Fruit fly (Drosophila melanogaster): ENCODE results near the gene Ca-alpha1T.

Ca-alpha1T gene

DNA sequence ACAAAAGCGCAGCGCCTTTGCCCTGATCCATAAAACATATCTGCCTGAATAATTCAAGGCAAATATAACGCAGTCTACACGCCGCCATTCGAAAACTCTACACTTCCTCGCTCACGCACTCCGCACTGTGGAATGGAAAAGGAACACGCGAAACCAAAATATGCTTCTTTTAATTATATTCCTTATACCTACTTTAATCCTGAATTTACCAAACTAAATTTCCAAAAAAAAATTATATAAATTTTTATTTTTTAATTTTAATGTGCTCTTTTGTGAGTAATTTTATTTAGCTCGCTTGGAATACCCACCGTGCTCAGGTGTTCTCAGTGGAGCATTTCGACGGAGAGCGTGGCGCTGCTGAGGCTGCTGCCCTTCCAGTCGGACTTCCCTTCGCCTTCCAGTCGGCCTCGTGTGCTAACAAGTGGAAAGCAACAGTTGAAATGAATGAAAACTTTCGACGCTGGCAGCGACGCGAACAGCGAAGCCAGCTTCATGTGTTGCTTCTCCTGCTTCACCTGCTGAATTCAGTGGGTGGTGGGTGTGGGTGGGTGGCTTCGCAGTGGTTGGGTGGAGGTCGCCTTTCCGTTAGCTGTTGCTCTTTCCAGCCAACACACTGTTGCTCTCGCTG lies 1.0 kb upstream of the Ca-alpha1T start (continued):
- TF ChIP-seq CG30020 (tag; optimal IDR thresholded peaks at IDR 0.05), result no peak
- TF ChIP-seq Bgb (GFP tag; IDR thresholded peaks at IDR 0.05; ENCODE audit: partially characterized antibody), result no peak
- peak; percentile 76 for TF ChIP-seq toy (GFP tag; IDR thresholded peaks at IDR 0.05)
- peak; percentile 66 for TF ChIP-seq run (tag; optimal IDR thresholded peaks at IDR 0.05)
- TF ChIP-seq CG30431 (GFP tag; optimal IDR thresholded peaks at IDR 0.05), result peak; percentile 37
- TF ChIP-seq wek (GFP tag; optimal IDR thresholded peaks at IDR 0.05), result no peak
- peak; percentile 80 for TF ChIP-seq grau (tag; optimal IDR thresholded peaks at IDR 0.05)
- peak; percentile 72 for TF ChIP-seq phol (tag; optimal IDR thresholded peaks at IDR 0.05)
- peak; percentile 34; the same call in 1 of the 2 replicates for TF ChIP-seq CG8765 (GFP tag; IDR thresholded peaks at IDR 0.05)
- peak; percentile 51 for TF ChIP-seq slou (GFP tag; optimal IDR thresholded peaks at IDR 0.05)
- peak; percentile 21 for TF ChIP-seq CG34376 (GFP tag; optimal IDR thresholded peaks at IDR 0.05)
- TF ChIP-seq Mrtf (GFP tag; IDR thresholded peaks at IDR 0.05), result peak; percentile 88
- peak; percentile 88 for TF ChIP-seq PHDP (tag; optimal IDR thresholded peaks at IDR 0.05)
- TF ChIP-seq Sry-δ (GFP tag; optimal IDR thresholded peaks at IDR 0.05), result no peak
- TF ChIP-seq fru (optimal IDR thresholded peaks at IDR 0.05), result no peak
- TF ChIP-seq CG33557 (GFP tag; optimal IDR thresholded peaks at IDR 0.05), result no peak
- TF ChIP-seq CG10543 (GFP tag; optimal IDR thresholded peaks at IDR 0.05), result peak; percentile 22
- no peak for TF ChIP-seq Mad (GFP tag; optimal IDR thresholded peaks at IDR 0.05)
- peak; percentile 72; the same call in 2 of the 3 replicates for TF ChIP-seq croc (GFP tag; conservative IDR thresholded peaks at IDR 0.05)
- peak; percentile 83 for TF ChIP-seq CG13296 (GFP tag; optimal IDR thresholded peaks at IDR 0.05)
- TF ChIP-seq Usf (GFP tag; optimal IDR thresholded peaks at IDR 0.05), result no peak
- no peak for TF ChIP-seq CG9797 (GFP tag; optimal IDR thresholded peaks at IDR 0.05)
- peak; percentile 87 for TF ChIP-seq CG17359 (tag; optimal IDR thresholded peaks at IDR 0.05)
- TF ChIP-seq CG15514 (GFP tag; optimal IDR thresholded peaks at IDR 0.05), result peak; percentile 78
- TF ChIP-seq HLHmδ (GFP tag; optimal IDR thresholded peaks at IDR 0.05), result no peak
- TF ChIP-seq tll (GFP tag; optimal IDR thresholded peaks at IDR 0.05), result no peak
- no peak for TF ChIP-seq NC2α (GFP tag; optimal IDR thresholded peaks at IDR 0.05)
- TF ChIP-seq H15 (GFP tag; IDR thresholded peaks at IDR 0.05), result peak; percentile 89
- TF ChIP-seq CG6813 (GFP tag; optimal IDR thresholded peaks at IDR 0.05), result peak; percentile 73
- no peak for TF ChIP-seq CG2129 (GFP tag; IDR thresholded peaks at IDR 0.05; ENCODE audit: partially characterized antibody)
- no peak for TF ChIP-seq Hr39 (optimal IDR thresholded peaks at IDR 0.05)
- peak; percentile 57; the same call in 1 of the 2 replicates for TF ChIP-seq MBD-R2 (GFP tag; IDR thresholded peaks at IDR 0.05)
- peak; percentile 95 for TF ChIP-seq CG18599 (GFP tag; optimal IDR thresholded peaks at IDR 0.05)
- TF ChIP-seq pfk (GFP tag; optimal IDR thresholded peaks at IDR 0.05), result no peak
- TF ChIP-seq CG7839 (tag; optimal IDR thresholded peaks at IDR 0.05), result peak; percentile 87
- peak; percentile 92 for TF ChIP-seq Hmr (GFP tag; optimal IDR thresholded peaks at IDR 0.05)
- no peak for TF ChIP-seq CG13287 (GFP tag; IDR thresholded peaks at IDR 0.05; ENCODE audit: partially characterized antibody)
- TF ChIP-seq ato (GFP tag; IDR thresholded peaks at IDR 0.05; ENCODE audit: partially characterized antibody), result no peak
- peak; percentile 43 for TF ChIP-seq CG4820 (GFP tag; optimal IDR thresholded peaks at IDR 0.05)
- no peak for TF ChIP-seq CG1603 (tag; optimal IDR thresholded peaks at IDR 0.05)
- peak; percentile 67 for TF ChIP-seq CG13775 (GFP tag; optimal IDR thresholded peaks at IDR 0.05)
- peak; percentile 79 for TF ChIP-seq ATbp (GFP tag; optimal IDR thresholded peaks at IDR 0.05)
- peak; percentile 57 for TF ChIP-seq D19B (GFP tag; optimal IDR thresholded peaks at IDR 0.05)
- TF ChIP-seq Dek (tag; optimal IDR thresholded peaks at IDR 0.05), result peak; percentile 88
- peak; percentile 54 for TF ChIP-seq CG10267 (tag; optimal IDR thresholded peaks at IDR 0.05)
- no peak for TF ChIP-seq CG9876 (GFP tag; optimal IDR thresholded peaks at IDR 0.05)
- TF ChIP-seq bsh (GFP tag; optimal IDR thresholded peaks at IDR 0.05), result no peak
- peak; percentile 79 for TF ChIP-seq CG10209 (GFP tag; optimal IDR thresholded peaks at IDR 0.05)

Data from whole organism, embryonic.